Worm (Caenorhabditis elegans) whole organism, young adult: ENCODE results near the gene C09G9.1.

ENCODE experiments used
- B0019.2 ChIP-seq: fragments of 200-800 bp; sonication (Bioruptor generic); conservative IDR thresholded peaks from 2 replicates; pipeline ENCODE4 v1.3.6; 2022; ENCODE audit warnings: missing genetic modification reagents, missing genetic modification characterization, missing compliant biosample characterization
- C17E4.6 ChIP-seq: fragments of 200-800 bp; sonication (Bioruptor generic); IDR thresholded peaks from 2 replicates; pipeline ENCODE4 v1.3.6; 2022; ENCODE audit warnings: missing genetic modification reagents, missing genetic modification characterization, missing compliant biosample characterization
- F22D6.2 ChIP-seq: sonication (generic microtip); optimal IDR thresholded peaks from 2 replicates; lab custom pipeline; 2016; ENCODE audit warnings: mild to moderate bottlenecking, missing genetic modification characterization, missing compliant biosample characterization
- F23B12.7 ChIP-seq: sonication (generic microtip); optimal IDR thresholded peaks from 2 replicates; lab custom pipeline; 2017; ENCODE audit warnings: missing genetic modification characterization, mild to moderate bottlenecking, missing compliant biosample characterization, antibody characterized with exemption, moderate library complexity; ENCODE audit not compliant: insufficient read depth
- F39B2.1 ChIP-seq: fragments of 200-800 bp; sonication (Bioruptor generic); IDR thresholded peaks from 2 replicates; pipeline ENCODE4 v1.3.6; 2022; ENCODE audit warnings: missing genetic modification reagents, missing genetic modification characterization, missing compliant biosample characterization
- F55B11.4 ChIP-seq: sonication (generic microtip); optimal IDR thresholded peaks from 2 replicates; lab custom pipeline; 2016; ENCODE audit warnings: missing compliant biosample characterization, missing genetic modification characterization, borderline replicate concordance; ENCODE audit not compliant: insufficient read depth
- K11D2.4 ChIP-seq: fragments of 200-800 bp; sonication (Bioruptor generic); IDR thresholded peaks from 2 replicates; pipeline ENCODE4 v1.3.6; 2022; ENCODE audit warnings: missing genetic modification reagents, missing genetic modification characterization, missing compliant biosample characterization
- K12H6.12 ChIP-seq: fragments of 200-800 bp; sonication (Bioruptor generic); optimal IDR thresholded peaks from 2 replicates; lab custom pipeline; 2018; ENCODE audit warnings: mild to moderate bottlenecking, missing genetic modification characterization, missing compliant biosample characterization
- Y53F4B.3 ChIP-seq: fragments of 200-800 bp; sonication (Bioruptor generic); IDR thresholded peaks from 2 replicates; pipeline ENCODE4 v1.3.6; 2022; ENCODE audit warnings: missing genetic modification reagents, missing genetic modification characterization, missing compliant biosample characterization
- Y67H2A.10 ChIP-seq: fragments of 200-800 bp; sonication (Bioruptor generic); conservative IDR thresholded peaks from 2 replicates; pipeline ENCODE4 v1.3.6; 2022; ENCODE audit warnings: missing genetic modification reagents, missing genetic modification characterization, missing compliant biosample characterization
- atf-7 ChIP-seq: sonication (generic microtip); optimal IDR thresholded peaks from 2 replicates; lab custom pipeline; 2017; ENCODE audit warnings: mild to moderate bottlenecking, missing genetic modification characterization, missing compliant biosample characterization
- bed-1 ChIP-seq: fragments of 200-800 bp; sonication (Bioruptor generic); IDR thresholded peaks from 2 replicates; pipeline ENCODE4 v1.3.6; 2022; ENCODE audit warnings: missing genetic modification reagents, missing genetic modification characterization, missing compliant biosample characterization
- ceh-100 ChIP-seq: fragments of 200-800 bp; sonication (Bioruptor generic); IDR thresholded peaks from 2 replicates; pipeline ENCODE4 v1.3.6; 2022; ENCODE audit warnings: missing genetic modification reagents, missing genetic modification characterization, missing compliant biosample characterization
- ceh-58 ChIP-seq: fragments of 200-800 bp; sonication (Bioruptor generic); IDR thresholded peaks from 2 replicates; pipeline ENCODE4 v1.3.6; 2022; ENCODE audit warnings: missing genetic modification characterization, missing compliant biosample characterization
- die-1 ChIP-seq: sonication (generic microtip); optimal IDR thresholded peaks from 2 replicates; lab custom pipeline; 2016; ENCODE audit warnings: missing genotype, mild to moderate bottlenecking, missing genetic modification characterization, missing compliant biosample characterization
- dpff-1 ChIP-seq: sonication (generic microtip); optimal IDR thresholded peaks from 2 replicates; lab custom pipeline; 2017; ENCODE audit warnings: mild to moderate bottlenecking, missing genetic modification characterization, missing compliant biosample characterization
- dpl-1 ChIP-seq: fragments of 150-350 bp; optimal IDR thresholded peaks from 2 replicates; lab custom pipeline; 2014; ENCODE audit warnings: missing biosample characterization, missing genetic modification reagents, missing genetic modification characterization
- egl-44 ChIP-seq: fragments of 200-800 bp; sonication (Bioruptor generic); IDR thresholded peaks from 2 replicates; pipeline ENCODE4 v1.3.6; 2022; ENCODE audit warnings: missing genetic modification reagents, missing genetic modification characterization, missing compliant biosample characterization
- ekl-4 ChIP-seq: fragments of 200-800 bp; sonication (Bioruptor generic); IDR thresholded peaks from 2 replicates; pipeline ENCODE4 v1.3.6; 2022; ENCODE audit warnings: missing genetic modification reagents, missing genetic modification characterization, missing compliant biosample characterization
- fkh-3 ChIP-seq: sonication (generic microtip); optimal IDR thresholded peaks from 2 replicates; lab custom pipeline; 2016; ENCODE audit warnings: mild to moderate bottlenecking, missing genetic modification characterization, missing compliant biosample characterization
- hlh-12 ChIP-seq: sonication (generic microtip); optimal IDR thresholded peaks from 2 replicates; lab custom pipeline; 2016; ENCODE audit warnings: missing genetic modification characterization, missing compliant biosample characterization
- hrde-1 ChIP-seq: sonication (generic microtip); optimal IDR thresholded peaks from 2 replicates; lab custom pipeline; 2016; ENCODE audit warnings: missing genetic modification characterization, mild to moderate bottlenecking, missing compliant biosample characterization, moderate library complexity, missing genotype, missing genetic modification reagents, borderline replicate concordance
- hsf-1 ChIP-seq: fragments of 200-800 bp; sonication (Bioruptor generic); IDR thresholded peaks from 2 replicates; pipeline ENCODE4 v1.3.6; 2022; ENCODE audit warnings: missing genetic modification reagents, missing genetic modification characterization, missing compliant biosample characterization
- lag-1 ChIP-seq: fragments of 200-800 bp; sonication (Bioruptor generic); IDR thresholded peaks from 2 replicates; pipeline ENCODE4 v1.3.6; 2022; ENCODE audit warnings: missing genetic modification reagents, missing genetic modification characterization, missing compliant biosample characterization
- let-607 ChIP-seq, 2 experiments: fragments of 200-800 bp in 1 of 2; sonication (Bioruptor generic) in 1 of 2; sonication (generic microtip) in 1 of 2; optimal IDR thresholded peaks; 2 replicates each; lab custom pipeline; 2016 to 2018; ENCODE audit warnings: mild to moderate bottlenecking in 2 of 2, missing compliant biosample characterization in 2 of 2, missing genetic modification characterization in 2 of 2, moderate library complexity in 2 of 2, missing genotype in 1 of 2
- lin-26 ChIP-seq: fragments of 200-800 bp; sonication (Bioruptor generic); IDR thresholded peaks from 2 replicates; pipeline ENCODE4 v1.3.6; 2022; ENCODE audit warnings: missing genetic modification reagents, missing genetic modification characterization, missing compliant biosample characterization
- lin-40 ChIP-seq: sonication (generic microtip); optimal IDR thresholded peaks from 2 replicates; lab custom pipeline; 2016; ENCODE audit warnings: missing genetic modification characterization, mild to moderate bottlenecking, missing compliant biosample characterization, missing genotype, missing genetic modification reagents
- lsy-27 ChIP-seq: sonication (generic microtip); optimal IDR thresholded peaks from 2 replicates; lab custom pipeline; 2017; ENCODE audit warnings: missing genetic modification characterization, mild to moderate bottlenecking, missing compliant biosample characterization, antibody characterized with exemption, missing genotype, borderline replicate concordance; ENCODE audit not compliant: insufficient read depth
- mcd-1 ChIP-seq: fragments of 200-800 bp; sonication (Bioruptor generic); IDR thresholded peaks from 2 replicates; pipeline ENCODE4 v1.3.6; 2022; ENCODE audit warnings: missing genetic modification reagents, missing genetic modification characterization, missing compliant biosample characterization
- mxl-1 ChIP-seq: sonication (generic microtip); optimal IDR thresholded peaks from 2 replicates; lab custom pipeline; 2016; ENCODE audit warnings: missing genetic modification characterization, missing compliant biosample characterization
- nfya-1 ChIP-seq: sonication (generic microtip); optimal IDR thresholded peaks from 2 replicates; lab custom pipeline; 2017; ENCODE audit warnings: antibody characterized with exemption, missing compliant biosample characterization, missing genetic modification characterization, borderline replicate concordance; ENCODE audit not compliant: insufficient read depth
- nfya-2 ChIP-seq: fragments of 200-800 bp; sonication (Bioruptor generic); IDR thresholded peaks from 2 replicates; pipeline ENCODE4 v1.3.6; 2022; ENCODE audit warnings: missing genetic modification reagents, missing genetic modification characterization, missing compliant biosample characterization
- nhr-120 ChIP-seq: fragments of 200-800 bp; sonication (Bioruptor generic); IDR thresholded peaks from 2 replicates; pipeline ENCODE4 v1.3.6; 2022; ENCODE audit warnings: missing genetic modification characterization, missing compliant biosample characterization
- pbrm-1 ChIP-seq: fragments of 200-800 bp; sonication (Bioruptor generic); IDR thresholded peaks from 2 replicates; pipeline ENCODE4 v1.3.6; 2022; ENCODE audit warnings: missing genetic modification reagents, missing genetic modification characterization, missing compliant biosample characterization
- rcor-1 ChIP-seq: fragments of 200-800 bp; sonication (Bioruptor generic); IDR thresholded peaks from 2 replicates; pipeline ENCODE4 v1.3.6; 2022; ENCODE audit warnings: missing genetic modification reagents, missing genetic modification characterization, missing compliant biosample characterization
- rpc-1 ChIP-seq, 2 experiments: fragments of 150-350 bp in 1 of 2; sonication (generic microtip) in 1 of 2; optimal IDR thresholded peaks; 2 replicates each; lab custom pipeline; 2014 to 2018; ENCODE audit warnings: missing biosample characterization in 1 of 2, missing genetic modification characterization in 1 of 2, missing genetic modification reagents in 1 of 2, missing genotype in 1 of 2
- snpc-3.4 ChIP-seq: sonication (generic microtip); optimal IDR thresholded peaks from 2 replicates; lab custom pipeline; 2017; ENCODE audit warnings: missing genetic modification characterization, mild to moderate bottlenecking, missing compliant biosample characterization, antibody characterized with exemption, moderate library complexity, missing genotype, missing genetic modification reagents
- snpc-4 ChIP-seq, 5 experiments: fragments of 150-350 bp in 1 of 5; sonication (generic microtip) in 4 of 5; optimal IDR thresholded peaks; 2 replicates each; lab custom pipeline; 2014 to 2018; ENCODE audit warnings: missing genetic modification characterization in 5 of 5, missing biosample characterization in 3 of 5, antibody characterized with exemption in 2 of 5, mild to moderate bottlenecking in 2 of 5, missing compliant biosample characterization in 2 of 5, missing genotype in 2 of 5, moderate library complexity in 2 of 5, missing genetic modification reagents in 1 of 5
- somi-1 ChIP-seq: fragments of 200-800 bp; sonication (Bioruptor generic); optimal IDR thresholded peaks from 2 replicates; lab custom pipeline; 2018; ENCODE audit warnings: mild to moderate bottlenecking, missing genetic modification characterization, missing compliant biosample characterization
- tbx-9 ChIP-seq: sonication (generic microtip); optimal IDR thresholded peaks from 2 replicates; lab custom pipeline; 2016; ENCODE audit warnings: borderline replicate concordance, missing genetic modification characterization, inconsistent platforms, missing compliant biosample characterization
- tlf-1 ChIP-seq: fragments of 200-800 bp; sonication (Bioruptor generic); optimal IDR thresholded peaks from 2 replicates; lab custom pipeline; 2018; ENCODE audit warnings: mild to moderate bottlenecking, missing genetic modification characterization, missing compliant biosample characterization
- xnd-1 ChIP-seq: sonication (generic microtip); optimal IDR thresholded peaks from 2 replicates; lab custom pipeline; 2016; ENCODE audit warnings: missing genotype, missing genetic modification reagents, missing genetic modification characterization, missing compliant biosample characterization
- zfh-2 ChIP-seq: fragments of 200-800 bp; sonication (Bioruptor generic); conservative IDR thresholded peaks from 2 replicates; pipeline ENCODE4 v1.3.6; 2022; ENCODE audit warnings: missing genetic modification reagents, missing genetic modification characterization, missing compliant biosample characterization
- zim-3 ChIP-seq: sonication (generic microtip); optimal IDR thresholded peaks from 2 replicates; lab custom pipeline; 2017; ENCODE audit warnings: mild to moderate bottlenecking, missing genetic modification characterization, moderate library complexity, missing compliant biosample characterization
- ztf-25 ChIP-seq: fragments of 200-800 bp; sonication (Bioruptor generic); IDR thresholded peaks from 2 replicates; pipeline ENCODE4 v1.3.6; 2022; ENCODE audit warnings: missing genetic modification reagents, missing genetic modification characterization, missing compliant biosample characterization
- ztf-26 ChIP-seq: sonication (generic microtip); optimal IDR thresholded peaks from 2 replicates; lab custom pipeline; 2017; ENCODE audit warnings: missing genetic modification characterization, missing compliant biosample characterization
- ztf-3 ChIP-seq: fragments of 200-800 bp; sonication (Bioruptor generic); optimal IDR thresholded peaks from 2 replicates; lab custom pipeline; 2018; ENCODE audit warnings: mild to moderate bottlenecking, missing genetic modification characterization, missing compliant biosample characterization

Gene C09G9.1

ce11 chrIV:8893746-8894145 lies 28.5 kb upstream of the C09G9.1 start, which contains the start of gene rad-54.L2 (continued):
- TF ChIP-seq ztf-26 (no peak), ceh-58 (GFP tag; lab: Robert Waterston, UW) (no peak), tbx-9 (tag; lab: Kevin White, UChicago) (no peak), ztf-3 (GFP tag; lab: Kevin White, UChicago) (no peak), K12H6.12 (tag; lab: Kevin White, UChicago) (no peak), C17E4.6 (GFP tag; lab: Robert Waterston, UW) (no peak), tlf-1 (GFP tag; lab: Kevin White, UChicago) (peak; percentile 51), die-1 (no peak), dpff-1 (tag; lab: Kevin White, UChicago) (no peak), somi-1 (GFP tag; lab: Kevin White, UChicago) (no peak), F39B2.1 (GFP tag; lab: Robert Waterston, UW) (0 out of 2 replicates have a peak, but pooled peaks have one; percentile 26), mcd-1 (GFP tag; lab: Robert Waterston, UW) (peak; percentile 77), egl-44 (GFP tag; lab: Robert Waterston, UW) (no peak), hrde-1 (tag; lab: Kevin White, UChicago) (peak; percentile 30), lin-26 (GFP tag; lab: Robert Waterston, UW) (no peak), let-607 (tag; optimal IDR thresholded peaks at IDR 0.05; lab: Kevin White, UChicago) (no peak), pbrm-1 (GFP tag; lab: Robert Waterston, UW) (peak; percentile 42; the same call in 1 of the 2 replicates), Y53F4B.3 (no peak), lag-1 (GFP tag; lab: Robert Waterston, UW) (no peak), mxl-1 (tag; lab: Kevin White, UChicago) (no peak), F22D6.2 (tag; lab: Kevin White, UChicago) (no peak), zfh-2 (GFP tag; lab: Robert Waterston, UW) (no peak), lsy-27 (tag; lab: Kevin White, UChicago) (no peak), fkh-3 (no peak), xnd-1 (tag; lab: Kevin White, UChicago) (no peak), snpc-4 (GFP tag; optimal IDR thresholded peaks at IDR 0.05; lab: Kevin White, UChicago) (no peak), snpc-4 (tag; optimal IDR thresholded peaks at IDR 0.05; lab: Kevin White, UChicago) (peak in 2 of 4 experiments; percentile 14 to 35), bed-1 (GFP tag; lab: Robert Waterston, UW) (no peak), ceh-100 (no peak), B0019.2 (no peak), atf-7 (no peak), nfya-2 (GFP tag; lab: Robert Waterston, UW) (no peak), lin-40 (peak; percentile 48), hsf-1 (GFP tag; lab: Robert Waterston, UW) (peak; percentile 84), Y67H2A.10 (GFP tag; lab: Robert Waterston, UW) (no peak), nfya-1 (no peak), snpc-3.4 (tag; lab: Kevin White, UChicago) (peak; percentile 36), dpl-1 (GFP tag; lab: Kevin White, UChicago) (no peak), rcor-1 (GFP tag; lab: Robert Waterston, UW) (no peak), ztf-25 (GFP tag; lab: Robert Waterston, UW) (no peak), rpc-1 (optimal IDR thresholded peaks at IDR 0.05; lab: Kevin White, UChicago) (peak; percentile 15), rpc-1 (tag; optimal IDR thresholded peaks at IDR 0.05; lab: Kevin White, UChicago) (no peak), hlh-12 (tag; lab: Kevin White, UChicago) (no peak), zim-3 (tag; lab: Kevin White, UChicago) (no peak), K11D2.4 (GFP tag; lab: Robert Waterston, UW) (no peak), F23B12.7 (tag; lab: Kevin White, UChicago) (peak; percentile 50), F55B11.4 (tag; lab: Kevin White, UChicago) (no peak), nhr-120 (GFP tag; lab: Robert Waterston, UW) (no peak), ekl-4 (GFP tag; lab: Robert Waterston, UW) (peak; percentile 68; the same call in 1 of the 2 replicates)
